Fruit fly (Drosophila melanogaster): ENCODE data around the gene CG17636.

Gene CG17636

DNA sequence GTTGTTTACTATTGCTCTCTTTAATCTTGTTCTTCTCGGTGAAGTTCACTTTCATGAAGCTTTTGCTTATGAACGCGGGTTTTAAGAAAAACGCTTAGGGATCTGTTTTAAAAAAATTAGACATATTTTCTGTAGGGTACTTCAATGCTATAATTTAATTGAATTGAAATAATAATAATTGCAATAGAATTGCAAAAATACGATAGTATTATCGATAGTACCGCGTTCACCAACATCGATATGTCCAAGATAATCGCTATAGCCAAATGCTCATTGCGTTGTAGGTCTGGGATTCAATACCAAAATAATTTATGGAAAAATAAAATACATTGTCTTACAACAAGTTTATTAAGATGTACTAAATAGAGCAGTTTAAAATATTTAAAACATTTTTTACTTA is 15.4 kb upstream of the CG17636 start (continued):
- TF ChIP-seq Sry-β (GFP tag; optimal IDR thresholded peaks at IDR 0.05) (peak; percentile 77), CG6791 (GFP tag; IDR thresholded peaks at IDR 0.05; ENCODE audit: partially characterized antibody) (peak; percentile 76), trem (tag; optimal IDR thresholded peaks at IDR 0.05) (peak; percentile 12), crc (GFP tag; optimal IDR thresholded peaks at IDR 0.05) (no peak), row (GFP tag; IDR thresholded peaks at IDR 0.05) (peak; percentile 39; the same call in 2 of the 3 replicates), Sry-δ (GFP tag; optimal IDR thresholded peaks at IDR 0.05) (peak; percentile 64), amos (GFP tag; IDR thresholded peaks at IDR 0.05; ENCODE audit: partially characterized antibody) (peak; percentile 86), da (GFP tag; optimal IDR thresholded peaks at IDR 0.05) (no peak), fd3F (GFP tag; optimal IDR thresholded peaks at IDR 0.05) (no peak), CG18476 (GFP tag; optimal IDR thresholded peaks at IDR 0.05) (no peak), MBD-R2 (GFP tag; IDR thresholded peaks at IDR 0.05) (peak; percentile 54; the same call in 1 of the 2 replicates), Doc3 (GFP tag; IDR thresholded peaks at IDR 0.05; ENCODE audit: partially characterized antibody) (peak; percentile 83), Pdp1 (GFP tag; optimal IDR thresholded peaks at IDR 0.05) (peak in 1 of 2 experiments; percentile 19), hbn (GFP tag; IDR thresholded peaks at IDR 0.05; ENCODE audit: partially characterized antibody) (peak; percentile 77), CG5953 (GFP tag; IDR thresholded peaks at IDR 0.05) (no peak), gcm (GFP tag; optimal IDR thresholded peaks at IDR 0.05) (no peak), CG14965 (GFP tag; optimal IDR thresholded peaks at IDR 0.05; ENCODE audit: borderline replicate concordance) (no peak), unc-4 (GFP tag; IDR thresholded peaks at IDR 0.05; ENCODE audit: partially characterized antibody) (peak; percentile 85), Poxn (GFP tag; IDR thresholded peaks at IDR 0.05) (no peak), Dp (GFP tag; optimal IDR thresholded peaks at IDR 0.05) (peak; percentile 19), hb (GFP tag; IDR thresholded peaks at IDR 0.05; ENCODE audit: partially characterized antibody) (peak; percentile 63; the same call in 2 of the 3 replicates), pho (GFP tag; optimal IDR thresholded peaks at IDR 0.05) (no peak), cas (GFP tag; IDR thresholded peaks at IDR 0.05) (no peak), CG13624 (GFP tag; optimal IDR thresholded peaks at IDR 0.05) (peak; percentile 19), CG34224 (GFP tag; IDR thresholded peaks at IDR 0.05; ENCODE audit: partially characterized antibody) (peak; percentile 88), Sox100B (GFP tag; optimal IDR thresholded peaks at IDR 0.05) (no peak), zen2 (GFP tag; IDR thresholded peaks at IDR 0.05; ENCODE audit: partially characterized antibody) (peak; percentile 64; the same call in 2 of the 3 replicates), Nf-YB (GFP tag; optimal IDR thresholded peaks at IDR 0.05) (no peak), CG16813 (GFP tag; IDR thresholded peaks at IDR 0.05; ENCODE audit: partially characterized antibody) (peak; percentile 82; the same call in 2 of the 3 replicates), CG3995 (GFP tag; optimal IDR thresholded peaks at IDR 0.05) (peak; percentile 38), CG8944 (GFP tag; optimal IDR thresholded peaks at IDR 0.05) (no peak), Ets65A (GFP tag) (no peak), stwl (tag; optimal IDR thresholded peaks at IDR 0.05) (peak; percentile 63), CG1602 (GFP tag; optimal IDR thresholded peaks at IDR 0.05) (no peak), maf-S (GFP tag; optimal IDR thresholded peaks at IDR 0.05) (no peak), hth (optimal IDR thresholded peaks at IDR 0.05) (no peak), CG13287 (GFP tag; IDR thresholded peaks at IDR 0.05; ENCODE audit: partially characterized antibody) (peak; percentile 92), CG10654 (GFP tag; optimal IDR thresholded peaks at IDR 0.05) (no peak), CG10366 (GFP tag; IDR thresholded peaks at IDR 0.05) (no peak), Bgb (GFP tag; IDR thresholded peaks at IDR 0.05; ENCODE audit: partially characterized antibody) (peak; percentile 82)

DNA sequence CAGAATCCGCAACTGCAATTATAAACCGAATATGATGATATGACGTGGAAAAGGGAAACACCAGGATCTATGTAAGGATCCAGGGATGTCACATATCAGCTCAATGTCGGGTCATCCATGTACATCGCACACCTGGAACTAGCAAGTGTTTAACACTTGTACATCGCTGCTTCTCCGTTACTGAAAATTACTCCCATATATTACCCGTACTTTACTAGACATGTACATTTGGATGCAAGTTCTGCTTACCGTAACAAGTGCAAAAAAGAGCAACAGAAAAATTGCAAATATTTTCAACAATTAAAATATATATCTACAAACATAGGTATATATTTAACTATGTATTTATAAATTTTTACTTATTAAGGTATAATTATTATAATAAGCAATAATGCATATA is 13.5 kb upstream of the CG17636 start, which contains the start of gene tyn:
Gene tyn (plus strand): TSS at position 301 of the 400 bp plus-strand sequence.
- no peak for TF ChIP-seq danr (GFP tag; IDR thresholded peaks at IDR 0.05)
- TF ChIP-seq abd-A (tag; optimal IDR thresholded peaks at IDR 0.05) = no peak
- no peak for TF ChIP-seq Dad (GFP tag; optimal IDR thresholded peaks at IDR 0.05)
- TF ChIP-seq MESR4 (GFP tag; optimal IDR thresholded peaks at IDR 0.05) = no peak
- no peak for TF ChIP-seq Dbx (GFP tag; IDR thresholded peaks at IDR 0.05)
- TF ChIP-seq eve (GFP tag; optimal IDR thresholded peaks at IDR 0.05) = no peak
- no peak for TF ChIP-seq CG12299 (tag; optimal IDR thresholded peaks at IDR 0.05)
- no peak for TF ChIP-seq insv (GFP tag; optimal IDR thresholded peaks at IDR 0.05)
- TF ChIP-seq CrebB (tag; optimal IDR thresholded peaks at IDR 0.05) = no peak
- no peak for TF ChIP-seq odd (GFP tag; optimal IDR thresholded peaks at IDR 0.05)
- TF ChIP-seq CG30403 (GFP tag; optimal IDR thresholded peaks at IDR 0.05) = no peak
- TF ChIP-seq CG1647 (GFP tag; optimal IDR thresholded peaks at IDR 0.05) = no peak
- TF ChIP-seq Dfd (GFP tag; optimal IDR thresholded peaks at IDR 0.05) = no peak

Measured in whole organism, embryonic.